Worm (Caenorhabditis elegans) whole organism, late embryonic: ENCODE measurements around the gene F18F11.4.

ENCODE experiments used
- ama-1 ChIP-seq: fragments of 150-350 bp; optimal IDR thresholded peaks from 2 replicates; lab custom pipeline; 2014
- ets-4 ChIP-seq: sonication (generic microtip); optimal IDR thresholded peaks from 2 replicates; lab custom pipeline; 2016; ENCODE audit warnings: missing genetic modification characterization, missing compliant biosample characterization
- hlh-30 ChIP-seq: sonication (generic microtip); optimal IDR thresholded peaks from 2 replicates; lab custom pipeline; 2017; ENCODE audit warnings: antibody characterized with exemption, missing genetic modification characterization, missing compliant biosample characterization; ENCODE audit not compliant: insufficient read depth
- lim-6 ChIP-seq: sonication (generic microtip); optimal IDR thresholded peaks from 2 replicates; lab custom pipeline; 2016; ENCODE audit warnings: missing genetic modification characterization, missing compliant biosample characterization
- lin-11 ChIP-seq: fragments of 200-800 bp; sonication (Bioruptor generic); optimal IDR thresholded peaks from 2 replicates; lab custom pipeline; 2018; ENCODE audit warnings: mild to moderate bottlenecking, missing genetic modification characterization, missing compliant biosample characterization
- nfya-1 ChIP-seq: sonication (generic microtip); optimal IDR thresholded peaks from 2 replicates; lab custom pipeline; 2017; ENCODE audit warnings: missing genetic modification characterization, mild to moderate bottlenecking, missing compliant biosample characterization, antibody characterized with exemption, moderate library complexity
- nhr-232 ChIP-seq: sonication (generic microtip); optimal IDR thresholded peaks from 2 replicates; lab custom pipeline; 2016; ENCODE audit warnings: missing genetic modification characterization, missing compliant biosample characterization
- pha-4 ChIP-seq: fragments of 150-350 bp; optimal IDR thresholded peaks from 2 replicates; lab custom pipeline; 2018; ENCODE audit warnings: missing biosample characterization, missing genetic modification reagents, missing genetic modification characterization
- pqm-1 ChIP-seq: sonication (generic microtip); optimal IDR thresholded peaks from 2 replicates; lab custom pipeline; 2016; ENCODE audit warnings: missing genetic modification characterization, missing compliant biosample characterization
- rnt-1 ChIP-seq: sonication (generic microtip); optimal IDR thresholded peaks from 2 replicates; lab custom pipeline; 2016; ENCODE audit warnings: missing genetic modification characterization, missing compliant biosample characterization
- sox-4 ChIP-seq: sonication (generic microtip); optimal IDR thresholded peaks from 2 replicates; lab custom pipeline; 2017; ENCODE audit warnings: mild to moderate bottlenecking, missing genetic modification characterization, inconsistent platforms, missing compliant biosample characterization
- unc-3 ChIP-seq, 2 experiments: fragments of 200-800 bp in 1 of 2; sonication (Bioruptor generic) in 1 of 2; sonication (generic microtip) in 1 of 2; conservative IDR thresholded peaks in 1 of 2; optimal IDR thresholded peaks in 1 of 2; 2 replicates each; pipeline versions ENCODE4 v1.3.6 to Lab custom; 2016 to 2022; ENCODE audit warnings: missing compliant biosample characterization in 2 of 2, missing genetic modification characterization in 2 of 2, missing genetic modification reagents in 1 of 2
- unc-42 ChIP-seq: sonication (generic microtip); optimal IDR thresholded peaks from 2 replicates; lab custom pipeline; 2016; ENCODE audit warnings: missing genotype, missing genetic modification characterization, missing compliant biosample characterization
- unc-86 ChIP-seq: sonication (generic microtip); optimal IDR thresholded peaks from 2 replicates; lab custom pipeline; 2016; ENCODE audit warnings: missing genetic modification characterization, missing compliant biosample characterization

ce11 chrIV:379605-380004, 49.0 kb downstream of the F18F11.4 start:
- TF ChIP-seq sox-4 (tag; lab: Kevin White, UChicago) (no peak), nhr-232 (no peak), lim-6 (no peak), lin-11 (tag; lab: Kevin White, UChicago) (no peak), rnt-1 (no peak), unc-86 (tag; lab: Kevin White, UChicago) (no peak), ama-1 (lab: Kevin White, UChicago) (no peak), unc-3 (GFP tag; conservative IDR thresholded peaks at IDR 0.05; lab: Robert Waterston, UW) (no peak), unc-3 (tag; optimal IDR thresholded peaks at IDR 0.05; lab: Kevin White, UChicago) (no peak), pha-4 (tag; lab: Kevin White, UChicago) (no peak), nfya-1 (tag; lab: Kevin White, UChicago) (no peak), unc-42 (no peak), pqm-1 (no peak), hlh-30 (no peak), ets-4 (tag; lab: Kevin White, UChicago) (no peak)
